Fruit fly (Drosophila melanogaster): Measurements from ENCODE around the gene spn-D.

dm6 chr3R:27152129-27152968 lies 13.2 kb upstream of the spn-D start:
- no peak for TF ChIP-seq chif (GFP tag; optimal IDR thresholded peaks at IDR 0.05)
- no peak for TF ChIP-seq D19B (GFP tag; optimal IDR thresholded peaks at IDR 0.05)
- peak; percentile 32 for TF ChIP-seq Hr3 (GFP tag; optimal IDR thresholded peaks at IDR 0.05)
- no peak for TF ChIP-seq Bdp1 (GFP tag; optimal IDR thresholded peaks at IDR 0.05)
- TF ChIP-seq tio (GFP tag; optimal IDR thresholded peaks at IDR 0.05), result no peak
- TF ChIP-seq Sox102F (GFP tag; optimal IDR thresholded peaks at IDR 0.05), result peak; percentile 65
- TF ChIP-seq sd (tag; optimal IDR thresholded peaks at IDR 0.05), result peak; percentile 59
- TF ChIP-seq CG12744 (GFP tag; optimal IDR thresholded peaks at IDR 0.05), result no peak

All from whole organism, embryonic.